Worm (Caenorhabditis elegans): ENCODE data around the gene ttr-49.

The ttr-49 gene

DNA sequence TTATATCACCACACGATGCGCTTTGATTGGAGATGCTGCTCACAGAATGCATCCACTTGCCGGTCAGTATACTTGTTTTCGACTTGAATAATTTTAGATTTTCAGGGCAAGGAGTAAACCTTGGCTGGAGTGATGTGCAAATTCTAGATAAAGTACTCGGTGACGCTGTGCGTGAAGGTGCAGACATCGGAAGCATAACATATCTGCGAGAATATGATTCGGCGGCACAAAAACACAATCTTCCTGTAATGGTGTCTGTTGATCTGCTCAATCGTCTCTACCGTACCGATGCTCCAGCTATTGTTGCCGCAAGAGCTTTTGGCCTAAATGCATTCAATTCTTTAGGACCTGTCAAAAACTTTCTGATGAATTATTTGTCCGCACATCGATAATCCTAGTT lies 17.9 kb downstream of the ttr-49 start (continued):
- TF ChIP-seq nhr-77 (tag; optimal IDR thresholded peaks at IDR 0.05) = no peak

DNA sequence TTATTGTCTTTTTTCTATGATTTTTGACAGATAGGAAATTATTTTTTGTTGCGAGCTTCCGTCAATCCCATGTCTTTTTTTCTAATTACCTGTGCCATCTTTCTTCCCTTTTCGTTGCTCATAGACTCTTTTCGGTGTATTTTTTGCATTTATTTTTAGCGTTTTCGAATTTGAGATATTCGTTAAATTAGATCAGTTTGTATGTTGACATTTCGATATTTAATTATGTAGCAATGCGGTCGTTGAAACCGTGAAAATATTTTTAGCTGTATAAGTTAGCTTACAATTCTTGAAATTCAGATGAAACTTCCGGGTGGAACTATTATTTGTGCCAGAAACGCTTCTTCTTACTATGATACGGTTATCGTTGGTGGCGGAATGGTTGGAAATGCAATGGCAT lies 19.9 kb downstream of the ttr-49 start, which contains the start of gene coq-6:
Gene coq-6 (plus strand): TSS at position 301 of the 400 bp plus-strand sequence.
- TF ChIP-seq ZK546.5 (tag; optimal IDR thresholded peaks at IDR 0.05) (no peak), nhr-11 (tag; optimal IDR thresholded peaks at IDR 0.05) (no peak), ceh-82 (tag; optimal IDR thresholded peaks at IDR 0.05) (no peak), nhr-25 (tag; optimal IDR thresholded peaks at IDR 0.05) (no peak), blmp-1 (tag; optimal IDR thresholded peaks at IDR 0.05; ENCODE audit: insufficient read depth) (no peak), lin-11 (tag; optimal IDR thresholded peaks at IDR 0.05) (no peak)

DNA sequence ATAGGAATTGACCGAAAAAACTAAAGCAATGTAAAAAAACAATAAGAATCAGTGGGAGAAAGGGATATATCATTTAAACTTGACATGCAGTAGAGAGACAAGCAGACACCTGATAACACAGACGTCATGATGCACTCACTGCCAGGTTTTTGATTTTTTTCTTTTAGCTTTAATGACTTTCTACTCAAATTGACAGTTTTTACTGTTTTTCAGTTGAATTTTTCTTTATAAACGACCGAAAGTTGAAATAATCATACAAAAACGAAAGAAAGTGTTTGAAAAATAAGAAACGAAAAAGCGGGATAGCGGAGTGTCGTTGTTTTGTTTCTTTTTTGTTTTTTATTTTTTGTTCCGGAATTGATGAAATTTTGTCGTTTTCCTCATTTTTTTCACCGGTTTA lies 22.1 kb downstream of the ttr-49 start, which contains the start of gene ucp-4:
Gene ucp-4 (plus strand): TSS at position 83 of the 400 bp plus-strand sequence.
- TF ChIP-seq nhr-77 (tag; optimal IDR thresholded peaks at IDR 0.05) = no peak
- no peak for TF ChIP-seq sem-4 (tag; optimal IDR thresholded peaks at IDR 0.05)
- TF ChIP-seq alr-1 (tag; optimal IDR thresholded peaks at IDR 0.05) = no peak
- TF ChIP-seq lin-39 (tag; optimal IDR thresholded peaks at IDR 0.05) = no peak
- peak; percentile 37 for TF ChIP-seq C34F6.9 (tag; optimal IDR thresholded peaks at IDR 0.05)

DNA sequence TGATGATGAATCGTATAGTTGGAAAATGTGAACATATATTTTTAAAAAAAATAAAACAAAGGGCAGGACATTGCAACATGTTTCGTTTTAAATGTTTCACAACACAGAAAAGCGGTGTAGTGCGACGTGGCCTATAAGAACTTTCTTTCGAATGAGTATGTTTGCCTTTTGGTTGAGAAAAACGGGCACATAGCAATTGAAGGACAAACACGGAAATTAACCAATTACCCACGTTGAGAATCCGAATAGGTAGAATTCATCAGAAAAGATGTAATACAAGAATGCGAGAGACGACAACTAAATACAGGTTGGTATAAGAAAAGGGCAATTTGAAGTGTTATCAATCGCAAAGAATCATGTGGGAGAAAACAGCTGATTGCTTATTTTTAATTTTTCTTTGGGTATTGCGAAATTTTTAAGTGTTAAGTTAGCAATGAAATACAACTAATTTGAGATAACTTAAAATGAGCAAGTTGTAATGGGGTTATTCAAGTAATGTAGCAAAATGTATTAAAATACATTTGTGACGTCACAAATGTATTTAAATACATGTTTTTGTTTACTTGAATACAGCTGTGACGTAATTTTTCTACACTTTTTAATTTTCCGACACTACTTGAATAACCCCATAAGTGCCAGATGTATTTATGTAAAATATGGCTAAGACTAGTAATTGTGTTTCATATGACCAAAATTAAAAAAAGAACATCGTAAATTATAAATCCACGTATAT lies 22.8 kb downstream of the ttr-49 start, which contains the start of gene acl-14:
Gene acl-14 (minus strand): TSS at position 316 of the 733 bp plus-strand sequence.
- TF ChIP-seq unc-55 (GFP tag; optimal IDR thresholded peaks at IDR 0.05) (peak; percentile 8), ceh-16 (tag; optimal IDR thresholded peaks at IDR 0.05) (no peak), sma-9 (GFP tag; optimal IDR thresholded peaks at IDR 0.05) (peak; percentile 18), sma-9 (tag; optimal IDR thresholded peaks at IDR 0.05) (no peak), gmeb-1 (tag; optimal IDR thresholded peaks at IDR 0.05) (peak; percentile 31), nhr-6 (tag; optimal IDR thresholded peaks at IDR 0.05) (no peak), nhr-10 (tag; optimal IDR thresholded peaks at IDR 0.05) (no peak), mab-5 (tag; optimal IDR thresholded peaks at IDR 0.05) (no peak), nhr-25 (tag; optimal IDR thresholded peaks at IDR 0.05) (peak; percentile 59), sma-3 (GFP tag; optimal IDR thresholded peaks at IDR 0.05) (no peak)

DNA sequence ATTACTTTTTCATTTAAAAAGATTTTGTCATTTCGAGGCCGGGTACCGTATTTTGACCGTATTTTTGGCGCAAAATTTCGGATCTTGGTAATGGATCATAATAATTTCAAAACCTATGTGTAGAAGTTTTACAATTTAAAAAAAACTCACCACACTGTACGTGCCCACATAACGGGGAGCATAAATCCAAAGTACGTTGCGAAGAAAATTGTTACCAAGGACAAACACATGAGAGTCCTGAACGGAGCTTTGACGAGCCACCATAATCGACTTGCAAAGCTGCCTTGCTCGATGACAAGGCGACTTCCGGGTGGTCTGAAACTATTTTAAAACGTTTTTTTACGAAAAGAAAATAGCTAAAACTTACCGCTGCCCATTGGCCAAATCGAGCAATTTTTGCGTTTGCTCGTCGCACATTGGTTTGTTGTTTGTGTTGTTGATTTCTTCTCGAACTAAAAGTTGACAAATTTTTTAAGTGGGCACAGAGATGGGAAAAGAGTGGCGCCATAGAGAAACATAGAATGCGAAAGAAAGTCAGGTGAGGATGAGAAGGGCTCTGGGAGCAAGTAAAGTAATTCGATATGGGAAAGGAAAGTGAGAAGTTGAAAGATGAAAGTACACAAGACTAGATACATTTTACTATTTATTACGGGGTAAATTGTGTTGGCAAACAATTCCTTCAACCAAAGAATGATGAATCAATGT lies 23.6 kb downstream of the ttr-49 start:
- TF ChIP-seq Y55F3AM.14 (GFP tag; optimal IDR thresholded peaks at IDR 0.05) = no peak
- TF ChIP-seq F13H6.1 (tag; optimal IDR thresholded peaks at IDR 0.05) = peak; percentile 48
- TF ChIP-seq gmeb-1 (tag; optimal IDR thresholded peaks at IDR 0.05) = no peak
- no peak for TF ChIP-seq lin-39 (tag; optimal IDR thresholded peaks at IDR 0.05)
- no peak for TF ChIP-seq lin-13 (GFP tag; optimal IDR thresholded peaks at IDR 0.05)
- TF ChIP-seq nhr-129 (tag; optimal IDR thresholded peaks at IDR 0.05) = peak; percentile 7

DNA sequence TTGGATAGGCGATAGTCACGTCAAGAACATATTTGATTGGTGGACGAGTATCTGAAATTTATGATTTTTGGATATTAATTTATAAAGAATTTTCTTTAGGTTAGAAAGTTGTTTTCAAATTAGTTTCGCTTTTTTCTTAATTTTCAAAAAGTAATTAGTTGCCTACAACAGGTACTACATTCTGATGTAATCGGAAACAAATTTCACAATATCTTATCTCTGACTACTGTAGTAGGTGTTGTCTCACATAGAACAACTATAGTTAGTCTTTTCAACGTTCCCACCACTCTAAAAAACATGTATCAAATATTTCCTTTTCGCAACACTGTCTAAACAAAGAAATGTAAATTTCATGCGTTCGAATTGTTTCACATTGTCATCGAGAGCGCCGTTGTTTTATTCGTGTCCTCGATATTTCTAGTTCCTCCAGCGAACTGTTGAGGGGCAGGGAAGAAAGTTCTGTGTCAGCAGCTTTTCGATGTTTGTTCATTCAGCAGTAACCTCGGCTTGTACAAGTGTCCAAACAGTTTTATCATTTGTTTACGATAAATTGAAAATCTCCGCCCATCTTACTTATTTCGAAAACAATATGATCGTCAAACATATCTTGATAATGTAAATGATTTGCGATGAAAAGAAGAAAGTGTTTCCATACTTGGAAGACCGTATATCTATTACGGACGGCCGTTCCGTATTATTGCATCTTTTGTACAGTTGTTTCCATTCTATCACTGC lies 26.9 kb downstream of the ttr-49 start:
- TF ChIP-seq Y55F3AM.14 (GFP tag; optimal IDR thresholded peaks at IDR 0.05) (no peak), ztf-4 (tag; optimal IDR thresholded peaks at IDR 0.05) (no peak), C34F6.9 (tag; optimal IDR thresholded peaks at IDR 0.05) (no peak), nhr-6 (tag; optimal IDR thresholded peaks at IDR 0.05) (no peak), sma-9 (GFP tag; optimal IDR thresholded peaks at IDR 0.05) (no peak), sma-9 (tag; optimal IDR thresholded peaks at IDR 0.05) (no peak), elt-1 (tag; optimal IDR thresholded peaks at IDR 0.05) (no peak), nhr-12 (tag; optimal IDR thresholded peaks at IDR 0.05) (no peak), nhr-237 (tag; optimal IDR thresholded peaks at IDR 0.05) (no peak), lsy-2 (tag; optimal IDR thresholded peaks at IDR 0.05) (no peak), ZK546.5 (tag; optimal IDR thresholded peaks at IDR 0.05) (no peak)

Measured in whole organism, L2 larva.